Fruit fly (Drosophila melanogaster) whole organism, embryonic: ENCODE results near the gene CG6236.

Source experiments
- B-H1 ChIP-seq: fragments of 200-800 bp; sonication (Bioruptor generic); IDR thresholded peaks from 3 replicates; pipeline ENCODE4 v1.3.6; 2022; ENCODE audit warnings: missing biosample characterization, missing genetic modification characterization
- CG10366 ChIP-seq: fragments of 200-800 bp; sonication (Bioruptor generic); IDR thresholded peaks from 2 replicates; pipeline ENCODE4 v1.3.6; 2022; ENCODE audit warnings: missing biosample characterization, missing genetic modification characterization
- CG10654 ChIP-seq: fragments of 200-800 bp; sonication (Bioruptor generic); optimal IDR thresholded peaks from 2 replicates; lab custom pipeline; 2016; ENCODE audit warnings: missing biosample characterization, missing genetic modification characterization
- CG12391 ChIP-seq: fragments of 200-800 bp; sonication (Bioruptor generic); optimal IDR thresholded peaks from 3 replicates; lab custom pipeline; 2018; ENCODE audit warnings: missing biosample characterization, mild to moderate bottlenecking, missing genetic modification characterization, moderate library complexity
- CG1647 ChIP-seq: fragments of 200-800 bp; sonication (Bioruptor generic); optimal IDR thresholded peaks from 3 replicates; lab custom pipeline; 2016; ENCODE audit warnings: missing biosample characterization, missing genetic modification characterization
- CG17802 ChIP-seq: fragments of 200-800 bp; sonication (Bioruptor generic); optimal IDR thresholded peaks from 2 replicates; lab custom pipeline; 2018; ENCODE audit warnings: missing biosample characterization, mild to moderate bottlenecking, missing genetic modification characterization, moderate library complexity
- CG17912 ChIP-seq: fragments of 200-800 bp; sonication (Bioruptor generic); optimal IDR thresholded peaks from 2 replicates; lab custom pipeline; 2018; ENCODE audit warnings: missing biosample characterization, mild to moderate bottlenecking, missing genetic modification characterization
- CG2712 ChIP-seq: fragments of 200-800 bp; optimal IDR thresholded peaks from 3 replicates; lab custom pipeline; 2019; ENCODE audit warnings: missing biosample characterization, mild to moderate bottlenecking, missing genetic modification characterization, moderate library complexity
- CG4328 ChIP-seq: fragments of 200-800 bp; sonication (Bioruptor generic); optimal IDR thresholded peaks from 3 replicates; lab custom pipeline; 2017; ENCODE audit warnings: missing biosample characterization, missing genetic modification reagents, missing genetic modification characterization
- CG4360 ChIP-seq: fragments of 200-800 bp; sonication (Bioruptor generic); IDR thresholded peaks from 2 replicates; pipeline ENCODE4 v1.3.6; 2022; ENCODE audit warnings: missing biosample characterization, missing genetic modification characterization
- CG4707 ChIP-seq: fragments of 200-800 bp; sonication (Bioruptor generic); optimal IDR thresholded peaks from 2 replicates; lab custom pipeline; 2018; ENCODE audit warnings: missing biosample characterization, mild to moderate bottlenecking, missing genetic modification characterization, moderate library complexity
- CG4730 ChIP-seq: fragments of 200-800 bp; sonication (Bioruptor generic); IDR thresholded peaks from 2 replicates; pipeline ENCODE4 v1.3.6; 2022; ENCODE audit warnings: missing biosample characterization, missing genetic modification characterization
- CG7745 ChIP-seq: fragments of 200-800 bp; sonication (Bioruptor generic); optimal IDR thresholded peaks from 2 replicates; lab custom pipeline; 2018; ENCODE audit warnings: missing biosample characterization, mild to moderate bottlenecking, missing genetic modification characterization, moderate library complexity
- CG8281 ChIP-seq: fragments of 200-800 bp; sonication (Bioruptor generic); optimal IDR thresholded peaks from 2 replicates; lab custom pipeline; 2018; ENCODE audit warnings: missing biosample characterization, mild to moderate bottlenecking, missing genetic modification characterization, moderate library complexity
- CG9215 ChIP-seq: fragments of 200-800 bp; sonication (Bioruptor generic); IDR thresholded peaks from 2 replicates; pipeline ENCODE4 v1.3.6; 2022; ENCODE audit warnings: missing biosample characterization, missing genetic modification characterization
- CG9609 ChIP-seq: fragments of 200-800 bp; sonication (Bioruptor generic); optimal IDR thresholded peaks from 3 replicates; lab custom pipeline; 2016; ENCODE audit warnings: missing biosample characterization, missing genetic modification characterization
- CG9727 ChIP-seq: fragments of 200-800 bp; sonication (Bioruptor generic); optimal IDR thresholded peaks from 3 replicates; lab custom pipeline; 2017; ENCODE audit warnings: missing biosample characterization, mild to moderate bottlenecking, missing genetic modification characterization
- Deaf1 ChIP-seq: fragments of 200-800 bp; optimal IDR thresholded peaks from 3 replicates; lab custom pipeline; 2019; ENCODE audit warnings: missing biosample characterization, mild to moderate bottlenecking, missing genetic modification characterization, moderate library complexity
- Fer1 ChIP-seq: fragments of 200-800 bp; sonication (Bioruptor generic); optimal IDR thresholded peaks from 2 replicates; lab custom pipeline; 2017; ENCODE audit warnings: missing biosample characterization, mild to moderate bottlenecking, missing genetic modification characterization
- Fer2 ChIP-seq: fragments of 200-800 bp; sonication (Bioruptor generic); optimal IDR thresholded peaks from 2 replicates; lab custom pipeline; 2018; ENCODE audit warnings: missing biosample characterization, mild to moderate bottlenecking, missing genetic modification characterization, moderate library complexity
- HmgZ ChIP-seq: fragments of 200-800 bp; sonication (Bioruptor generic); optimal IDR thresholded peaks from 2 replicates; lab custom pipeline; 2018; ENCODE audit warnings: missing biosample characterization, mild to moderate bottlenecking, missing genetic modification characterization
- Jarid2 ChIP-seq: fragments of 200-800 bp; sonication (Bioruptor generic); optimal IDR thresholded peaks from 3 replicates; lab custom pipeline; 2017; ENCODE audit warnings: mild to moderate bottlenecking, missing biosample characterization, missing genetic modification reagents, missing genetic modification characterization
- Lhr ChIP-seq: fragments of 200-800 bp; sonication (Bioruptor generic); optimal IDR thresholded peaks from 3 replicates; lab custom pipeline; 2017; ENCODE audit warnings: mild to moderate bottlenecking, missing biosample characterization, missing genetic modification reagents, missing genetic modification characterization
- Lpt ChIP-seq: fragments of >200 bp; optimal IDR thresholded peaks from 2 replicates; lab custom pipeline; 2018; ENCODE audit warnings: missing biosample characterization, missing genetic modification characterization
- Rfx ChIP-seq: fragments of 200-800 bp; sonication (Bioruptor generic); IDR thresholded peaks from 2 replicates; pipeline ENCODE4 v1.3.6; 2022; ENCODE audit warnings: missing biosample characterization, missing genetic modification characterization
- al ChIP-seq: fragments of 200-800 bp; sonication (Bioruptor generic); IDR thresholded peaks from 2 replicates; pipeline ENCODE4 v1.3.6; 2022; ENCODE audit warnings: missing biosample characterization, missing genetic modification characterization
- amos ChIP-seq: fragments of 200-800 bp; sonication (Bioruptor generic); IDR thresholded peaks from 2 replicates; pipeline ENCODE4 v1.3.6; 2022; ENCODE audit warnings: missing biosample characterization, missing genetic modification characterization; ENCODE audit not compliant: partially characterized antibody
- bcd ChIP-seq: fragments of 200-800 bp; sonication (Bioruptor generic); optimal IDR thresholded peaks from 2 replicates; lab custom pipeline; 2017; ENCODE audit warnings: missing biosample characterization, mild to moderate bottlenecking, missing genetic modification characterization
- cg ChIP-seq: fragments of 200-800 bp; sonication (Bioruptor generic); optimal IDR thresholded peaks from 3 replicates; lab custom pipeline; 2019; ENCODE audit warnings: missing biosample characterization, mild to moderate bottlenecking, missing genetic modification characterization, moderate library complexity
- dmrt99B ChIP-seq: fragments of 200-800 bp; sonication (Bioruptor generic); optimal IDR thresholded peaks from 2 replicates; lab custom pipeline; 2018; ENCODE audit warnings: missing biosample characterization, mild to moderate bottlenecking, missing genetic modification characterization, moderate library complexity
- ems ChIP-seq: fragments of 200-800 bp; sonication (Bioruptor generic); optimal IDR thresholded peaks from 3 replicates; lab custom pipeline; 2016; ENCODE audit warnings: missing biosample characterization, missing genetic modification characterization
- esg ChIP-seq: fragments of 200-800 bp; sonication (Bioruptor generic); conservative IDR thresholded peaks from 2 replicates; pipeline ENCODE4 v1.3.6; 2022; ENCODE audit warnings: missing biosample characterization, missing genetic modification characterization
- ewg ChIP-seq: fragments of 200-800 bp; sonication (Bioruptor generic); optimal IDR thresholded peaks from 3 replicates; lab custom pipeline; 2017; ENCODE audit warnings: mild to moderate bottlenecking, missing biosample characterization, missing genetic modification reagents, missing genetic modification characterization
- fd102C ChIP-seq: fragments of 200-800 bp; sonication (Bioruptor generic); optimal IDR thresholded peaks from 2 replicates; lab custom pipeline; 2018; ENCODE audit warnings: missing biosample characterization, mild to moderate bottlenecking, missing genetic modification characterization, moderate library complexity
- gce ChIP-seq: fragments of 200-800 bp; sonication (Bioruptor generic); IDR thresholded peaks from 3 replicates; pipeline ENCODE4 v1.3.6; 2022; ENCODE audit warnings: missing biosample characterization, missing genetic modification characterization
- gfzf ChIP-seq: fragments of 200-800 bp; sonication (Bioruptor generic); optimal IDR thresholded peaks from 2 replicates; lab custom pipeline; 2016; ENCODE audit warnings: missing biosample characterization, mild to moderate bottlenecking, missing genetic modification characterization, moderate library complexity
- lilli ChIP-seq: fragments of 200-800 bp; sonication (Bioruptor generic); optimal IDR thresholded peaks from 3 replicates; lab custom pipeline; 2016; ENCODE audit warnings: missing biosample characterization, missing genetic modification characterization
- nmo ChIP-seq: fragments of 200-800 bp; sonication (Bioruptor generic); optimal IDR thresholded peaks from 2 replicates; lab custom pipeline; 2018; ENCODE audit warnings: missing biosample characterization, mild to moderate bottlenecking, missing genetic modification characterization, moderate library complexity
- peb ChIP-seq: fragments of 200-800 bp; sonication (Bioruptor generic); IDR thresholded peaks from 2 replicates; pipeline ENCODE4 v1.3.6; 2022; ENCODE audit warnings: missing biosample characterization, missing genetic modification characterization
- repo ChIP-seq: fragments of 200-800 bp; sonication (Bioruptor generic); optimal IDR thresholded peaks from 2 replicates; lab custom pipeline; 2016; ENCODE audit warnings: missing biosample characterization, missing genetic modification characterization
- sc ChIP-seq, 3 experiments: fragments of >200 bp in 2 of 3; fragments of 200-800 bp in 1 of 3; sonication (Bioruptor generic) in 1 of 3; optimal IDR thresholded peaks; 2 replicates in 2 of 3; 3 replicates in 1 of 3; lab custom pipeline; 2017; ENCODE audit warnings: mild to moderate bottlenecking in 1 of 3, missing biosample characterization in 1 of 3, missing genetic modification characterization in 1 of 3, missing genetic modification reagents in 1 of 3
- sim ChIP-seq: fragments of 200-800 bp; sonication (Bioruptor generic); IDR thresholded peaks from 2 replicates; pipeline ENCODE4 v1.3.6; 2022; ENCODE audit warnings: missing biosample characterization, missing genetic modification characterization
- sqz ChIP-seq: fragments of 200-800 bp; sonication (Bioruptor generic); optimal IDR thresholded peaks from 3 replicates; lab custom pipeline; 2018; ENCODE audit warnings: missing biosample characterization, mild to moderate bottlenecking, missing genetic modification characterization
- tap ChIP-seq: fragments of 200-800 bp; optimal IDR thresholded peaks from 3 replicates; lab custom pipeline; 2019; ENCODE audit warnings: missing biosample characterization, mild to moderate bottlenecking, missing genetic modification characterization, moderate library complexity
- tll ChIP-seq, 2 experiments: fragments of 200-800 bp in 1 of 2; fragments of >200 bp in 1 of 2; sonication (Bioruptor generic) in 1 of 2; optimal IDR thresholded peaks; 2 replicates each; lab custom pipeline; 2017 to 2019; ENCODE audit warnings: missing biosample characterization in 2 of 2, missing genetic modification characterization in 2 of 2, mild to moderate bottlenecking in 1 of 2, moderate library complexity in 1 of 2
- tx ChIP-seq: fragments of 200-800 bp; sonication (Bioruptor generic); optimal IDR thresholded peaks from 2 replicates; lab custom pipeline; 2016; ENCODE audit warnings: missing biosample characterization, missing genetic modification characterization

The CG6236 gene

dm6 chr3R:15293878-15294350 is 34.2 kb downstream of the CG6236 start (continued):
- no peak for TF ChIP-seq CG4730
- TF ChIP-seq Fer1 (GFP tag; lab: Kevin White, UChicago), result no peak
- no peak for TF ChIP-seq Lhr (GFP tag; lab: Kevin White, UChicago)
- TF ChIP-seq, all 482 proteins: peak for 12

- TF ChIP-seq Rfx, result no peak
- no peak for TF ChIP-seq al (GFP tag; lab: Robert Waterston, UW)
- TF ChIP-seq Deaf1 (tag; lab: Kevin White, UChicago), result no peak
- TF ChIP-seq CG9609 (GFP tag; lab: Kevin White, UChicago), result no peak
- TF ChIP-seq repo (GFP tag; lab: Kevin White, UChicago), result no peak
- TF ChIP-seq CG10654 (GFP tag; lab: Kevin White, UChicago), result no peak
- TF ChIP-seq peb (GFP tag; lab: Robert Waterston, UW), result no peak
- TF ChIP-seq CG1647 (GFP tag; lab: Kevin White, UChicago), result no peak
- no peak for TF ChIP-seq CG8281
- TF ChIP-seq CG7745, result no peak
- TF ChIP-seq Lpt (GFP tag; lab: Kevin White, UChicago), result no peak
- TF ChIP-seq tx (GFP tag; lab: Kevin White, UChicago), result no peak
- TF ChIP-seq tap (tag; lab: Kevin White, UChicago), result no peak
- TF ChIP-seq tll (GFP tag; optimal IDR thresholded peaks at IDR 0.05; lab: Kevin White, UChicago), result no peak
- no peak for TF ChIP-seq CG10366 (GFP tag; lab: Robert Waterston, UW)
- TF ChIP-seq gfzf, result no peak
- TF ChIP-seq CG4707 (GFP tag; lab: Kevin White, UChicago), result no peak
- no peak for TF ChIP-seq CG4328
- no peak for TF ChIP-seq CG17802 (tag; lab: Kevin White, UChicago)
- TF ChIP-seq sc (optimal IDR thresholded peaks at IDR 0.05; lab: Kevin White, UChicago), result no peak
- no peak for TF ChIP-seq sc (GFP tag; optimal IDR thresholded peaks at IDR 0.05; lab: Kevin White, UChicago)
- peak; percentile 6 for TF ChIP-seq CG9727 (GFP tag; lab: Kevin White, UChicago)
- no peak for TF ChIP-seq Fer2 (tag; lab: Kevin White, UChicago)
- no peak for TF ChIP-seq B-H1 (GFP tag; lab: Robert Waterston, UW)
- TF ChIP-seq Jarid2 (GFP tag; lab: Kevin White, UChicago), result no peak
- TF ChIP-seq Fer1 (GFP tag; lab: Kevin White, UChicago), result no peak
- TF ChIP-seq CG17912, result no peak
- TF ChIP-seq gce (GFP tag; lab: Robert Waterston, UW), result no peak
- TF ChIP-seq CG4360 (GFP tag; lab: Robert Waterston, UW), result no peak
- TF ChIP-seq sqz (GFP tag; lab: Kevin White, UChicago), result peak; percentile 44
- TF ChIP-seq HmgZ (tag; lab: Kevin White, UChicago), result no peak
- TF ChIP-seq ewg, result no peak
- peak; percentile 68 for TF ChIP-seq dmrt99B (tag; lab: Kevin White, UChicago)
- TF ChIP-seq CG9215 (GFP tag; lab: Robert Waterston, UW), result no peak
- no peak for TF ChIP-seq CG2712 (tag; lab: Kevin White, UChicago)
- no peak for TF ChIP-seq amos
- TF ChIP-seq sim (GFP tag; lab: Robert Waterston, UW), result no peak
- no peak for TF ChIP-seq cg (GFP tag; lab: Kevin White, UChicago)
- TF ChIP-seq esg (GFP tag; lab: Robert Waterston, UW), result no peak
- TF ChIP-seq bcd (GFP tag; lab: Kevin White, UChicago), result peak; percentile 39
- TF ChIP-seq CG12391 (tag; lab: Kevin White, UChicago), result no peak
- peak; percentile 42 for TF ChIP-seq nmo
- TF ChIP-seq fd102C (GFP tag; lab: Kevin White, UChicago), result no peak
- no peak for TF ChIP-seq lilli (GFP tag; lab: Kevin White, UChicago)
- TF ChIP-seq ems (GFP tag; lab: Kevin White, UChicago), result no peak
These were observed 34.8 kb downstream of the CG6236 start for dm6 chr3R:15293005-15293877.
